Worm (Caenorhabditis elegans) whole organism, young adult: ENCODE results near the gene Y32H12A.1.
A peak's percentile ranks its signal among the peaks of the same experiment; 100 is the strongest.

Source experiments
- C06A6.2 ChIP-seq: fragments of 200-800 bp; sonication (Bioruptor generic); conservative IDR thresholded peaks from 2 replicates; pipeline ENCODE4 v1.3.6; 2022; ENCODE audit warnings: missing genetic modification characterization, missing compliant biosample characterization
- C17E4.6 ChIP-seq: fragments of 200-800 bp; sonication (Bioruptor generic); IDR thresholded peaks from 2 replicates; pipeline ENCODE4 v1.3.6; 2022; ENCODE audit warnings: missing genetic modification reagents, missing genetic modification characterization, missing compliant biosample characterization
- F22D6.2 ChIP-seq: sonication (generic microtip); optimal IDR thresholded peaks from 2 replicates; lab custom pipeline; 2016; ENCODE audit warnings: mild to moderate bottlenecking, missing genetic modification characterization, missing compliant biosample characterization
- F37B4.10 ChIP-seq: fragments of 200-800 bp; sonication (Bioruptor generic); IDR thresholded peaks from 2 replicates; pipeline ENCODE4 v1.3.6; 2022; ENCODE audit warnings: missing genetic modification characterization, missing compliant biosample characterization
- F52B5.7 ChIP-seq: sonication (generic microtip); optimal IDR thresholded peaks from 2 replicates; lab custom pipeline; 2016; ENCODE audit warnings: mild to moderate bottlenecking, missing genetic modification characterization, missing compliant biosample characterization
- F55B11.4 ChIP-seq: sonication (generic microtip); optimal IDR thresholded peaks from 2 replicates; lab custom pipeline; 2016; ENCODE audit warnings: missing compliant biosample characterization, missing genetic modification characterization, borderline replicate concordance; ENCODE audit not compliant: insufficient read depth
- T07F8.4 ChIP-seq: sonication (generic microtip); optimal IDR thresholded peaks from 2 replicates; lab custom pipeline; 2016; ENCODE audit warnings: mild to moderate bottlenecking, missing genetic modification characterization, moderate library complexity, missing compliant biosample characterization
- T26A5.8 ChIP-seq: sonication (generic microtip); optimal IDR thresholded peaks from 2 replicates; lab custom pipeline; 2016; ENCODE audit warnings: missing genetic modification characterization, missing compliant biosample characterization
- Y53G8AR.9 ChIP-seq: fragments of 200-800 bp; sonication (Bioruptor generic); conservative IDR thresholded peaks from 2 replicates; pipeline ENCODE4 v1.3.6; 2022; ENCODE audit warnings: missing genetic modification reagents, missing genetic modification characterization, missing compliant biosample characterization
- Y67H2A.10 ChIP-seq: fragments of 200-800 bp; sonication (Bioruptor generic); conservative IDR thresholded peaks from 2 replicates; pipeline ENCODE4 v1.3.6; 2022; ENCODE audit warnings: missing genetic modification reagents, missing genetic modification characterization, missing compliant biosample characterization
- Y79H2A.3 ChIP-seq: fragments of 200-800 bp; sonication (Bioruptor generic); conservative IDR thresholded peaks from 2 replicates; pipeline ENCODE4 v1.3.6; 2022; ENCODE audit warnings: missing genetic modification reagents, missing genetic modification characterization, missing compliant biosample characterization
- aptf-2 ChIP-seq: fragments of 200-800 bp; sonication (Bioruptor generic); conservative IDR thresholded peaks from 2 replicates; pipeline ENCODE4 v1.3.6; 2022; ENCODE audit warnings: missing genetic modification reagents, missing genetic modification characterization, missing compliant biosample characterization
- atf-7 ChIP-seq: sonication (generic microtip); optimal IDR thresholded peaks from 2 replicates; lab custom pipeline; 2017; ENCODE audit warnings: mild to moderate bottlenecking, missing genetic modification characterization, missing compliant biosample characterization
- athp-1 ChIP-seq: sonication (generic microtip); optimal IDR thresholded peaks from 2 replicates; lab custom pipeline; 2017; ENCODE audit warnings: mild to moderate bottlenecking, missing genetic modification characterization, missing compliant biosample characterization
- cebp-1 ChIP-seq, 2 experiments: fragments of 200-800 bp in 1 of 2; sonication (Bioruptor generic) in 1 of 2; sonication (generic microtip) in 1 of 2; IDR thresholded peaks in 1 of 2; optimal IDR thresholded peaks in 1 of 2; 2 replicates each; pipeline versions ENCODE4 v1.3.6 to Lab custom; 2017 to 2022; ENCODE audit warnings: missing compliant biosample characterization in 2 of 2, missing genetic modification characterization in 2 of 2, mild to moderate bottlenecking in 1 of 2, missing genetic modification reagents in 1 of 2, moderate library complexity in 1 of 2
- ceh-27 ChIP-seq: fragments of 200-800 bp; sonication (Bioruptor generic); optimal IDR thresholded peaks from 2 replicates; lab custom pipeline; 2018; ENCODE audit warnings: mild to moderate bottlenecking, missing genetic modification characterization, moderate library complexity, missing compliant biosample characterization
- chd-7 ChIP-seq: sonication (generic microtip); optimal IDR thresholded peaks from 2 replicates; lab custom pipeline; 2016; ENCODE audit warnings: mild to moderate bottlenecking, missing genetic modification characterization, moderate library complexity, missing compliant biosample characterization
- die-1 ChIP-seq: sonication (generic microtip); optimal IDR thresholded peaks from 2 replicates; lab custom pipeline; 2016; ENCODE audit warnings: missing genotype, mild to moderate bottlenecking, missing genetic modification characterization, missing compliant biosample characterization
- ets-4 ChIP-seq: fragments of 200-800 bp; sonication (Bioruptor generic); optimal IDR thresholded peaks from 2 replicates; lab custom pipeline; 2018; ENCODE audit warnings: mild to moderate bottlenecking, missing genetic modification characterization, missing compliant biosample characterization
- hlh-26 ChIP-seq: fragments of 200-800 bp; sonication (Bioruptor generic); conservative IDR thresholded peaks from 2 replicates; pipeline ENCODE4 v1.3.6; 2022; ENCODE audit warnings: missing genetic modification reagents, missing genetic modification characterization, missing compliant biosample characterization
- hrde-1 ChIP-seq: sonication (generic microtip); optimal IDR thresholded peaks from 2 replicates; lab custom pipeline; 2016; ENCODE audit warnings: missing genetic modification characterization, mild to moderate bottlenecking, missing compliant biosample characterization, moderate library complexity, missing genotype, missing genetic modification reagents, borderline replicate concordance
- hsf-1 ChIP-seq: fragments of 200-800 bp; sonication (Bioruptor generic); IDR thresholded peaks from 2 replicates; pipeline ENCODE4 v1.3.6; 2022; ENCODE audit warnings: missing genetic modification reagents, missing genetic modification characterization, missing compliant biosample characterization
- let-526 ChIP-seq: fragments of 200-800 bp; sonication (Bioruptor generic); IDR thresholded peaks from 2 replicates; pipeline ENCODE4 v1.3.6; 2022; ENCODE audit warnings: missing genetic modification reagents, missing genetic modification characterization, missing compliant biosample characterization
- madf-10 ChIP-seq: sonication (generic microtip); optimal IDR thresholded peaks from 2 replicates; lab custom pipeline; 2016; ENCODE audit warnings: mild to moderate bottlenecking, missing genetic modification characterization, missing compliant biosample characterization
- madf-6 ChIP-seq: fragments of 200-800 bp; sonication (Bioruptor generic); IDR thresholded peaks from 2 replicates; pipeline ENCODE4 v1.3.6; 2022; ENCODE audit warnings: missing genetic modification reagents, missing genetic modification characterization, missing compliant biosample characterization
- mes-4 ChIP-seq: sonication (generic microtip); optimal IDR thresholded peaks from 2 replicates; lab custom pipeline; 2016; ENCODE audit warnings: missing genotype, missing genetic modification characterization, missing compliant biosample characterization
- mxl-1 ChIP-seq: sonication (generic microtip); optimal IDR thresholded peaks from 2 replicates; lab custom pipeline; 2016; ENCODE audit warnings: missing genetic modification characterization, missing compliant biosample characterization
- nfya-1 ChIP-seq: sonication (generic microtip); optimal IDR thresholded peaks from 2 replicates; lab custom pipeline; 2017; ENCODE audit warnings: antibody characterized with exemption, missing compliant biosample characterization, missing genetic modification characterization, borderline replicate concordance; ENCODE audit not compliant: insufficient read depth
- nfya-2 ChIP-seq: fragments of 200-800 bp; sonication (Bioruptor generic); IDR thresholded peaks from 2 replicates; pipeline ENCODE4 v1.3.6; 2022; ENCODE audit warnings: missing genetic modification reagents, missing genetic modification characterization, missing compliant biosample characterization
- nfyb-1 ChIP-seq: fragments of 200-800 bp; sonication (Bioruptor generic); IDR thresholded peaks from 2 replicates; pipeline ENCODE4 v1.3.6; 2022; ENCODE audit warnings: missing genetic modification reagents, missing genetic modification characterization, missing compliant biosample characterization
- nhr-120 ChIP-seq: fragments of 200-800 bp; sonication (Bioruptor generic); IDR thresholded peaks from 2 replicates; pipeline ENCODE4 v1.3.6; 2022; ENCODE audit warnings: missing genetic modification characterization, missing compliant biosample characterization
- nhr-80 ChIP-seq: sonication (generic microtip); optimal IDR thresholded peaks from 2 replicates; lab custom pipeline; 2016; ENCODE audit warnings: missing genetic modification characterization, missing compliant biosample characterization
- pbrm-1 ChIP-seq: fragments of 200-800 bp; sonication (Bioruptor generic); IDR thresholded peaks from 2 replicates; pipeline ENCODE4 v1.3.6; 2022; ENCODE audit warnings: missing genetic modification reagents, missing genetic modification characterization, missing compliant biosample characterization
- pha-4 ChIP-seq: fragments of 150-350 bp; sonication (generic microtip); optimal IDR thresholded peaks from 2 replicates; lab custom pipeline; 2014; ENCODE audit warnings: missing biosample characterization, missing genetic modification reagents, missing genetic modification characterization
- rcor-1 ChIP-seq: fragments of 200-800 bp; sonication (Bioruptor generic); IDR thresholded peaks from 2 replicates; pipeline ENCODE4 v1.3.6; 2022; ENCODE audit warnings: missing genetic modification reagents, missing genetic modification characterization, missing compliant biosample characterization
- rpc-1 ChIP-seq, 2 experiments: fragments of 150-350 bp in 1 of 2; sonication (generic microtip) in 1 of 2; optimal IDR thresholded peaks; 2 replicates each; lab custom pipeline; 2014 to 2018; ENCODE audit warnings: missing biosample characterization in 1 of 2, missing genetic modification characterization in 1 of 2, missing genetic modification reagents in 1 of 2, missing genotype in 1 of 2
- unc-130 ChIP-seq: sonication (generic microtip); optimal IDR thresholded peaks from 2 replicates; lab custom pipeline; 2016; ENCODE audit warnings: missing genetic modification reagents, missing genetic modification characterization, missing compliant biosample characterization
- unc-62 ChIP-seq: fragments of 150-350 bp; optimal IDR thresholded peaks from 2 replicates; lab custom pipeline; 2014; ENCODE audit warnings: missing biosample characterization, missing genetic modification reagents, missing genetic modification characterization
- zim-3 ChIP-seq: sonication (generic microtip); optimal IDR thresholded peaks from 2 replicates; lab custom pipeline; 2017; ENCODE audit warnings: mild to moderate bottlenecking, missing genetic modification characterization, moderate library complexity, missing compliant biosample characterization
- ztf-18 ChIP-seq: sonication (generic microtip); optimal IDR thresholded peaks from 2 replicates; lab custom pipeline; 2016; ENCODE audit warnings: missing genotype, mild to moderate bottlenecking, missing genetic modification characterization, missing compliant biosample characterization
- ztf-26 ChIP-seq: sonication (generic microtip); optimal IDR thresholded peaks from 2 replicates; lab custom pipeline; 2017; ENCODE audit warnings: missing genetic modification characterization, missing compliant biosample characterization

Y32H12A.1 gene

DNA sequence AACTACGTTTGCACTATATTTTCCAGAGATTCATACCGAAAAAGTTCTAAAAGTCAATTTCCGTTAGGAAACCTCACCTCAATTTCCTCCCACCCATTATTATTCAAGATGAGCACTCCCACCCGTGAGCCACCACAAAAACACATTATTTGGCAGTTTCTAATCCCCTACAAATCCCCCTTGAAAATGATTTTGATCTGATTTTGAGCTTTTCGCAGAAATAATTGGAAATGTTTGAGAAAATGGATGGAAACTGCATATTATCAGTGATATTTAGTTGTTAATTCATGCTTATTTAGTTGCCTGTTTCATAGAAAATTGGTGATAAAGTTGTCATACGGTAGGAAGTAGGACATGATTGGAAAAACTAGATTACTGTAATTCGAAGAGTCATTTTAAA, 21.5 kb upstream of the Y32H12A.1 start:
- no peak for TF ChIP-seq pbrm-1 (GFP tag; lab: Robert Waterston, UW)
- no peak for TF ChIP-seq ets-4
- TF ChIP-seq F37B4.10: no peak
- TF ChIP-seq, all 124 proteins: peak for 0

ce11 chrIII:5341382-5341781, 20.6 kb upstream of the Y32H12A.1 start, which contains the start of gene ZK121.2:
Gene ZK121.2, plus strand, starts transcription at chrIII:5341682.
- TF ChIP-seq T26A5.8 (tag; lab: Kevin White, UChicago): no peak
- TF ChIP-seq C06A6.2 (GFP tag; lab: Robert Waterston, UW): no peak
- no peak for TF ChIP-seq cebp-1 (GFP tag; IDR thresholded peaks at IDR 0.05; lab: Robert Waterston, UW)
- TF ChIP-seq cebp-1 (tag; optimal IDR thresholded peaks at IDR 0.05; lab: Kevin White, UChicago): peak; percentile 49

DNA sequence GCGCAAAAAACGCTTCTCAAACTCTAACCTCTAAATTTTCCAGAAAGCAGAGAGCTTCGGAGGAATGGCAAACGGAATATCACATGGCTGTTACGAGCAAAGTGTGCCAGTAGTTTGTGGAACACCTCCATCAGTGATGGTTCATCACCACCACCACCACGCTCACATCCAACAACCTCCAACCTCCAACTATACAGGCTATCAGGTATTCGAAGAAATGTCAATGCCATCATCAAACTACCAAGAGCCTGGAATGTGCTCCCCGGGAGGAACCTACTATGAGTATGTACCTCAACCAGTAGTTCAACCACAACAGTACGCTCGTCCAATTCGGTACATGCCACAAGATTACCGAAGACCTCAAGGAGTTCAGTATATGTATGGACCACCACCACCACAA, 18.5 kb upstream of the Y32H12A.1 start:
- no peak for TF ChIP-seq Y79H2A.3
- no peak for TF ChIP-seq hlh-26 (GFP tag; lab: Robert Waterston, UW)
- no peak for TF ChIP-seq mes-4
- TF ChIP-seq F55B11.4: no peak

DNA sequence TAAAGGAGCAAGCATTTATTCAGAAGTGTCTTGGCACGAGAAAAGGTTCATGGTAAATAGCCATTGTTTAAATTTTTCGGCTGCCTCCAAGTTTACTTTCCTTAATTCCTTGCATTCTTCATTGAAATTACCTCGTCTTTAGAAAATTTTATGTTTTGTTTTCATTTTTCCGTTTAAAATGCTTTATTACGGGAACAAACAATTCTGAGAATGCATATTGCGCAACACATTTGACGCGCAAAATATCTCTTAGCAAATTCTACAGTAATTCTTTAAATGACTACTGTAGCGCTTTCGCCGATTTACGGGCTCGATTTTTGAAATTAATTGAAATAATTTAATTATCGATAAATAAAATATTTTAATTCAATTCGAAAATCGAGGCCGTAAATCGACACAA, 17.4 kb upstream of the Y32H12A.1 start:
- no peak for TF ChIP-seq madf-6 (GFP tag; lab: Robert Waterston, UW)
- no peak for TF ChIP-seq aptf-2 (GFP tag; lab: Robert Waterston, UW)
- TF ChIP-seq nfya-2 (GFP tag; lab: Robert Waterston, UW): no peak
- TF ChIP-seq ets-4: no peak

- TF ChIP-seq unc-62: no peak
- TF ChIP-seq rcor-1: no peak
- no peak for TF ChIP-seq Y67H2A.10 (GFP tag; lab: Robert Waterston, UW)
- no peak for TF ChIP-seq ceh-27 (GFP tag; lab: Kevin White, UChicago)
- no peak for TF ChIP-seq rpc-1 (optimal IDR thresholded peaks at IDR 0.05; lab: Kevin White, UChicago)
- no peak for TF ChIP-seq rpc-1 (tag; optimal IDR thresholded peaks at IDR 0.05; lab: Kevin White, UChicago)
- no peak for TF ChIP-seq T07F8.4 (tag; lab: Kevin White, UChicago)
- no peak for TF ChIP-seq let-526 (GFP tag; lab: Robert Waterston, UW)
- no peak for TF ChIP-seq chd-7
- no peak for TF ChIP-seq aptf-2 (GFP tag; lab: Robert Waterston, UW)
- no peak for TF ChIP-seq Y53G8AR.9 (GFP tag; lab: Robert Waterston, UW)
- no peak for TF ChIP-seq nhr-80 (tag; lab: Kevin White, UChicago)
- TF ChIP-seq hsf-1: no peak
- no peak for TF ChIP-seq athp-1 (tag; lab: Kevin White, UChicago)
- TF ChIP-seq unc-130 (GFP tag; lab: Kevin White, UChicago): no peak
- no peak for TF ChIP-seq pha-4 (tag; lab: Kevin White, UChicago)
- TF ChIP-seq zim-3: no peak
- no peak for TF ChIP-seq nfyb-1
- no peak for TF ChIP-seq ztf-18 (tag; lab: Kevin White, UChicago)
- TF ChIP-seq, all 124 proteins: peak for 0
Measured at ce11 chrIII:5346017-5346416, 16.0 kb upstream of the Y32H12A.1 start, which contains the start of gene glrx-21. Gene glrx-21, minus strand, starts transcription at chrIII:5346117.

- TF ChIP-seq hrde-1 (no peak), cebp-1 (GFP tag; IDR thresholded peaks at IDR 0.05; lab: Robert Waterston, UW) (no peak), cebp-1 (tag; optimal IDR thresholded peaks at IDR 0.05; lab: Kevin White, UChicago) (peak; percentile 54), aptf-2 (GFP tag; lab: Robert Waterston, UW) (peak; percentile 75), nfya-1 (tag; lab: Kevin White, UChicago) (no peak), die-1 (no peak), ztf-26 (tag; lab: Kevin White, UChicago) (no peak), unc-62 (no peak), C17E4.6 (GFP tag; lab: Robert Waterston, UW) (no peak), F52B5.7 (tag; lab: Kevin White, UChicago) (no peak), mxl-1 (no peak), F22D6.2 (tag; lab: Kevin White, UChicago) (peak; percentile 63), rcor-1 (peak; percentile 69), atf-7 (no peak), zim-3 (peak; percentile 32), madf-10 (peak; percentile 32), nhr-120 (GFP tag; lab: Robert Waterston, UW) (no peak)
Measured at ce11 chrIII:5349250-5349649, 12.8 kb upstream of the Y32H12A.1 start, which contains the start of gene thoc-5. Gene thoc-5, minus strand, starts transcription at chrIII:5349401.
